Fruit fly (Drosophila melanogaster) whole organism, embryonic: Measurements from ENCODE around the gene MSAmiP.
A peak's percentile ranks its signal among the peaks of the same experiment; 100 is the strongest.

Source experiments
- Abd-B ChIP-seq: fragments of 200-800 bp; sonication (Bioruptor generic); optimal IDR thresholded peaks from 2 replicates; lab custom pipeline; 2018; ENCODE audit warnings: missing biosample characterization, mild to moderate bottlenecking, missing genetic modification characterization, moderate library complexity
- B-H1 ChIP-seq: fragments of 200-800 bp; sonication (Bioruptor generic); IDR thresholded peaks from 3 replicates; pipeline ENCODE4 v1.3.6; 2022; ENCODE audit warnings: missing biosample characterization, missing genetic modification characterization
- Bgb ChIP-seq: fragments of 200-800 bp; sonication (Bioruptor generic); IDR thresholded peaks from 2 replicates; pipeline ENCODE4 v1.3.6; 2022; ENCODE audit warnings: missing biosample characterization, missing genetic modification characterization; ENCODE audit not compliant: partially characterized antibody
- CG11456 ChIP-seq: fragments of 200-800 bp; sonication (Bioruptor generic); IDR thresholded peaks from 3 replicates; pipeline ENCODE4 v1.3.6; 2022; ENCODE audit warnings: missing biosample characterization, missing genetic modification characterization
- CG13296 ChIP-seq: fragments of 200-800 bp; sonication (Bioruptor generic); optimal IDR thresholded peaks from 3 replicates; lab custom pipeline; 2018; ENCODE audit warnings: missing biosample characterization, mild to moderate bottlenecking, missing genetic modification characterization
- CG14860 ChIP-seq: fragments of 200-800 bp; sonication (Bioruptor generic); IDR thresholded peaks from 3 replicates; pipeline ENCODE4 v1.3.6; 2022; ENCODE audit warnings: missing biosample characterization, missing genetic modification characterization; ENCODE audit not compliant: partially characterized antibody
- CG15073 ChIP-seq: fragments of 200-800 bp; sonication (Bioruptor generic); optimal IDR thresholded peaks from 2 replicates; lab custom pipeline; 2016; ENCODE audit warnings: missing biosample characterization, missing genetic modification characterization
- CG15269 ChIP-seq: fragments of 200-800 bp; sonication (Bioruptor generic); optimal IDR thresholded peaks from 2 replicates; lab custom pipeline; 2018; ENCODE audit warnings: missing biosample characterization, mild to moderate bottlenecking, missing genetic modification characterization, moderate library complexity
- CG15479 ChIP-seq: fragments of 200-800 bp; sonication (Bioruptor generic); optimal IDR thresholded peaks from 3 replicates; lab custom pipeline; 2019; ENCODE audit warnings: missing biosample characterization, mild to moderate bottlenecking, missing genetic modification characterization, moderate library complexity
- CG15601 ChIP-seq: fragments of 200-800 bp; sonication (Bioruptor generic); optimal IDR thresholded peaks from 3 replicates; lab custom pipeline; 2019; ENCODE audit warnings: missing biosample characterization, mild to moderate bottlenecking, missing genetic modification characterization, moderate library complexity
- CG1603 ChIP-seq: fragments of 200-800 bp; sonication (Bioruptor generic); optimal IDR thresholded peaks from 2 replicates; lab custom pipeline; 2019; ENCODE audit warnings: missing biosample characterization, mild to moderate bottlenecking, missing genetic modification characterization, moderate library complexity
- CG16813 ChIP-seq: fragments of 200-800 bp; sonication (Bioruptor generic); IDR thresholded peaks from 3 replicates; pipeline ENCODE4 v1.3.6; 2022; ENCODE audit warnings: missing biosample characterization, missing genetic modification characterization; ENCODE audit not compliant: partially characterized antibody
- CG17359 ChIP-seq: fragments of 200-800 bp; sonication (Bioruptor generic); optimal IDR thresholded peaks from 3 replicates; lab custom pipeline; 2018; ENCODE audit warnings: missing biosample characterization, mild to moderate bottlenecking, missing genetic modification characterization, moderate library complexity
- CG17912 ChIP-seq: fragments of 200-800 bp; sonication (Bioruptor generic); optimal IDR thresholded peaks from 2 replicates; lab custom pipeline; 2018; ENCODE audit warnings: missing biosample characterization, mild to moderate bottlenecking, missing genetic modification characterization
- CG18262 ChIP-seq: fragments of 200-800 bp; optimal IDR thresholded peaks from 3 replicates; lab custom pipeline; 2019; ENCODE audit warnings: missing biosample characterization, mild to moderate bottlenecking, missing genetic modification characterization, moderate library complexity
- CG18599 ChIP-seq: fragments of 200-800 bp; sonication (Bioruptor generic); optimal IDR thresholded peaks from 3 replicates; lab custom pipeline; 2017; ENCODE audit warnings: missing biosample characterization, missing genetic modification characterization, mild to moderate bottlenecking, moderate library complexity, missing genetic modification reagents
- CG2202 ChIP-seq: fragments of 200-800 bp; sonication (Bioruptor generic); optimal IDR thresholded peaks from 2 replicates; lab custom pipeline; 2018; ENCODE audit warnings: missing biosample characterization, mild to moderate bottlenecking, missing genetic modification characterization
- CG2875 ChIP-seq: fragments of 200-800 bp; sonication (Bioruptor generic); optimal IDR thresholded peaks from 2 replicates; lab custom pipeline; 2017; ENCODE audit warnings: missing biosample characterization, mild to moderate bottlenecking, missing genetic modification characterization, missing genetic modification reagents
- CG2889 ChIP-seq: fragments of 200-800 bp; sonication (Bioruptor generic); IDR thresholded peaks from 3 replicates; pipeline ENCODE4 v1.3.6; 2022; ENCODE audit warnings: missing biosample characterization, missing genetic modification characterization
- CG32532 ChIP-seq: fragments of 200-800 bp; sonication (Bioruptor generic); IDR thresholded peaks from 2 replicates; pipeline ENCODE4 v1.3.6; 2022; ENCODE audit warnings: missing biosample characterization, missing genetic modification characterization
- CG32772 ChIP-seq: fragments of 200-800 bp; sonication (Bioruptor generic); IDR thresholded peaks from 2 replicates; pipeline ENCODE4 v1.3.6; 2022; ENCODE audit warnings: missing biosample characterization, missing genetic modification characterization
- CG33557 ChIP-seq: fragments of 200-800 bp; sonication (Bioruptor generic); optimal IDR thresholded peaks from 2 replicates; lab custom pipeline; 2019; ENCODE audit warnings: missing biosample characterization, mild to moderate bottlenecking, missing genetic modification characterization, moderate library complexity
- CG4328 ChIP-seq: fragments of 200-800 bp; sonication (Bioruptor generic); optimal IDR thresholded peaks from 3 replicates; lab custom pipeline; 2017; ENCODE audit warnings: missing biosample characterization, missing genetic modification reagents, missing genetic modification characterization
- CG4854 ChIP-seq: fragments of 200-800 bp; sonication (Bioruptor generic); optimal IDR thresholded peaks from 2 replicates; lab custom pipeline; 2016; ENCODE audit warnings: missing biosample characterization, missing genetic modification characterization, inconsistent platforms
- CG6254 ChIP-seq: fragments of 200-800 bp; sonication (Bioruptor generic); optimal IDR thresholded peaks from 3 replicates; lab custom pipeline; 2017; ENCODE audit warnings: mild to moderate bottlenecking, missing biosample characterization, missing genetic modification reagents, missing genetic modification characterization
- CHES-1-like ChIP-seq: fragments of 200-800 bp; sonication (Bioruptor generic); optimal IDR thresholded peaks from 2 replicates; lab custom pipeline; 2016; ENCODE audit warnings: missing biosample characterization, missing genetic modification characterization
- Dbx ChIP-seq: fragments of 200-800 bp; sonication (Bioruptor generic); IDR thresholded peaks from 3 replicates; pipeline ENCODE4 v1.3.6; 2022; ENCODE audit warnings: missing biosample characterization, missing genetic modification characterization
- Eip74EF ChIP-seq, 2 experiments: fragments of 200-800 bp in 1 of 2; fragments of >200 bp in 1 of 2; sonication (Bioruptor generic) in 1 of 2; optimal IDR thresholded peaks; 2 replicates each; lab custom pipeline; 2017 to 2019; ENCODE audit warnings: missing biosample characterization in 2 of 2, missing genetic modification characterization in 2 of 2, mild to moderate bottlenecking in 1 of 2, moderate library complexity in 1 of 2
- Ets97D ChIP-seq: fragments of 200-800 bp; sonication (Bioruptor generic); optimal IDR thresholded peaks from 3 replicates; lab custom pipeline; 2016; ENCODE audit warnings: missing biosample characterization, missing genetic modification characterization
- HLH54F ChIP-seq: fragments of 200-800 bp; sonication (Bioruptor generic); optimal IDR thresholded peaks from 3 replicates; lab custom pipeline; 2016; ENCODE audit warnings: missing biosample characterization, missing genetic modification characterization
- HmgD ChIP-seq: fragments of 200-800 bp; sonication (Bioruptor generic); optimal IDR thresholded peaks from 3 replicates; lab custom pipeline; 2016; ENCODE audit warnings: missing biosample characterization, missing genetic modification characterization
- Hmx ChIP-seq: fragments of 200-800 bp; sonication (Bioruptor generic); optimal IDR thresholded peaks from 2 replicates; lab custom pipeline; 2016; ENCODE audit warnings: missing biosample characterization, missing genetic modification characterization
- Hr78 ChIP-seq, 2 experiments: fragments of 200-800 bp in 1 of 2; fragments of >200 bp in 1 of 2; sonication (Bioruptor generic) in 1 of 2; optimal IDR thresholded peaks; 2 replicates each; lab custom pipeline; 2017 to 2019; ENCODE audit warnings: missing biosample characterization in 2 of 2, missing genetic modification characterization in 2 of 2, mild to moderate bottlenecking in 1 of 2, moderate library complexity in 1 of 2
- Kr ChIP-seq: fragments of 200-800 bp; sonication (Bioruptor generic); optimal IDR thresholded peaks from 2 replicates; lab custom pipeline; 2017; ENCODE audit warnings: missing biosample characterization, mild to moderate bottlenecking, missing genetic modification characterization
- Rfx ChIP-seq: fragments of 200-800 bp; sonication (Bioruptor generic); IDR thresholded peaks from 2 replicates; pipeline ENCODE4 v1.3.6; 2022; ENCODE audit warnings: missing biosample characterization, missing genetic modification characterization
- Sox100B ChIP-seq: fragments of 200-800 bp; sonication (Bioruptor generic); optimal IDR thresholded peaks from 3 replicates; lab custom pipeline; 2018; ENCODE audit warnings: missing biosample characterization, mild to moderate bottlenecking, missing genetic modification characterization
- abd-A ChIP-seq: fragments of 200-800 bp; sonication (Bioruptor generic); optimal IDR thresholded peaks from 3 replicates; lab custom pipeline; 2019; ENCODE audit warnings: missing biosample characterization, mild to moderate bottlenecking, missing genetic modification characterization, moderate library complexity
- ci ChIP-seq: fragments of 200-800 bp; sonication (Bioruptor generic); IDR thresholded peaks from 3 replicates; pipeline ENCODE4 v1.3.6; 2022; ENCODE audit warnings: missing biosample characterization, missing genetic modification characterization
- croc ChIP-seq: fragments of 200-800 bp; sonication (Bioruptor generic); conservative IDR thresholded peaks from 3 replicates; pipeline ENCODE4 v1.3.6; 2022; ENCODE audit warnings: missing biosample characterization, missing genetic modification characterization
- cwo ChIP-seq: fragments of 200-800 bp; sonication (Bioruptor generic); optimal IDR thresholded peaks from 3 replicates; lab custom pipeline; 2017; ENCODE audit warnings: missing biosample characterization, missing genetic modification characterization, mild to moderate bottlenecking, moderate library complexity, missing genetic modification reagents
- en ChIP-seq: fragments of 200-800 bp; sonication (Bioruptor generic); optimal IDR thresholded peaks from 2 replicates; lab custom pipeline; 2016; ENCODE audit warnings: missing biosample characterization, missing genetic modification characterization
- eve ChIP-seq, 2 experiments: fragments of >200 bp; optimal IDR thresholded peaks; 2 replicates each; lab custom pipeline; 2017; ENCODE audit warnings: missing biosample characterization in 2 of 2, missing genetic modification characterization in 2 of 2
- ewg ChIP-seq: fragments of 200-800 bp; sonication (Bioruptor generic); optimal IDR thresholded peaks from 3 replicates; lab custom pipeline; 2017; ENCODE audit warnings: mild to moderate bottlenecking, missing biosample characterization, missing genetic modification reagents, missing genetic modification characterization
- gfzf ChIP-seq: fragments of 200-800 bp; sonication (Bioruptor generic); optimal IDR thresholded peaks from 2 replicates; lab custom pipeline; 2016; ENCODE audit warnings: missing biosample characterization, mild to moderate bottlenecking, missing genetic modification characterization, moderate library complexity
- kay ChIP-seq: fragments of 200-800 bp; sonication (Bioruptor generic); optimal IDR thresholded peaks from 2 replicates; lab custom pipeline; 2016; ENCODE audit warnings: missing biosample characterization, missing genetic modification characterization
- maf-S ChIP-seq: fragments of 200-800 bp; sonication (Bioruptor generic); optimal IDR thresholded peaks from 2 replicates; lab custom pipeline; 2016; ENCODE audit warnings: missing biosample characterization, missing genetic modification characterization
- slou ChIP-seq: fragments of 200-800 bp; sonication (Bioruptor generic); optimal IDR thresholded peaks from 3 replicates; lab custom pipeline; 2016; ENCODE audit warnings: missing biosample characterization, missing genetic modification characterization
- toy ChIP-seq: fragments of 200-800 bp; sonication (Bioruptor generic); IDR thresholded peaks from 2 replicates; pipeline ENCODE4 v1.3.6; 2022; ENCODE audit warnings: missing biosample characterization, missing genetic modification characterization
- tup ChIP-seq: fragments of 200-800 bp; sonication (Bioruptor generic); optimal IDR thresholded peaks from 2 replicates; lab custom pipeline; 2016; ENCODE audit warnings: missing biosample characterization, mild to moderate bottlenecking, missing genetic modification characterization, moderate library complexity
- wdn ChIP-seq: fragments of 200-800 bp; sonication (Bioruptor generic); IDR thresholded peaks from 2 replicates; pipeline ENCODE4 v1.3.6; 2022; ENCODE audit warnings: missing biosample characterization, missing genetic modification characterization

Gene MSAmiP

dm6 chr3R:16800994-16801393 lies 95.1 kb downstream of the MSAmiP start (continued):
- TF ChIP-seq CHES-1-like (GFP tag; lab: Kevin White, UChicago) (no peak), eve (GFP tag; optimal IDR thresholded peaks at IDR 0.05; lab: Kevin White, UChicago) (no peak), Dbx (no peak), CG16813 (GFP tag; lab: Robert Waterston, UW) (no peak), tup (GFP tag; lab: Kevin White, UChicago) (no peak), Hmx (no peak), cwo (GFP tag; lab: Kevin White, UChicago) (no peak), HmgD (GFP tag; lab: Kevin White, UChicago) (no peak), kay (GFP tag; lab: Kevin White, UChicago) (no peak), CG15601 (tag; lab: Kevin White, UChicago) (peak; percentile 4), CG13296 (GFP tag; lab: Kevin White, UChicago) (no peak), CG6254 (GFP tag; lab: Kevin White, UChicago) (no peak), HLH54F (GFP tag; lab: Kevin White, UChicago) (no peak), Hr78 (GFP tag; optimal IDR thresholded peaks at IDR 0.05; lab: Kevin White, UChicago) (no peak), CG18262 (tag; lab: Kevin White, UChicago) (peak; percentile 85), CG33557 (peak; percentile 67), Kr (GFP tag; lab: Kevin White, UChicago) (no peak), CG2889 (GFP tag; lab: Robert Waterston, UW) (no peak), B-H1 (GFP tag; lab: Robert Waterston, UW) (no peak), toy (GFP tag; lab: Robert Waterston, UW) (no peak), CG2202 (tag; lab: Kevin White, UChicago) (no peak), Eip74EF (GFP tag; optimal IDR thresholded peaks at IDR 0.05; lab: Kevin White, UChicago) (peak in 1 of 2 experiments; percentile 12), CG32772 (GFP tag; lab: Robert Waterston, UW) (no peak), abd-A (tag; lab: Kevin White, UChicago) (no peak), CG15269 (tag; lab: Kevin White, UChicago) (no peak), CG1603 (tag; lab: Kevin White, UChicago) (no peak), Ets97D (no peak), ewg (GFP tag; lab: Kevin White, UChicago) (no peak), CG18599 (peak; percentile 11), CG15073 (GFP tag; lab: Kevin White, UChicago) (no peak), CG11456 (GFP tag; lab: Robert Waterston, UW) (no peak), CG14860 (GFP tag; lab: Robert Waterston, UW) (no peak), ci (0 out of 3 replicates have a peak, but pooled peaks have one; percentile 6), CG32532 (GFP tag; lab: Robert Waterston, UW) (no peak), CG17912 (no peak), CG15479 (GFP tag; lab: Kevin White, UChicago) (no peak), Sox100B (peak; percentile 56), wdn (GFP tag; lab: Robert Waterston, UW) (no peak), Rfx (GFP tag; lab: Robert Waterston, UW) (no peak), gfzf (no peak), Bgb (no peak), CG4854 (GFP tag; lab: Kevin White, UChicago) (no peak), en (GFP tag; lab: Kevin White, UChicago) (no peak), maf-S (GFP tag; lab: Kevin White, UChicago) (no peak), slou (no peak), Abd-B (GFP tag; lab: Kevin White, UChicago) (no peak), CG4328 (GFP tag; lab: Kevin White, UChicago) (no peak), croc (GFP tag; lab: Robert Waterston, UW) (peak; percentile 39; the same call in 1 of the 3 replicates), CG2875 (GFP tag; lab: Kevin White, UChicago) (peak; percentile 20), CG17359 (tag; lab: Kevin White, UChicago) (peak; percentile 3)
